Fruit fly (Drosophila melanogaster): Measurements from ENCODE around the gene Atg8a.

- TF ChIP-seq cic (GFP tag; optimal IDR thresholded peaks at IDR 0.05) (no peak), CG12768 (GFP tag; optimal IDR thresholded peaks at IDR 0.05) (no peak), Hr96 (GFP tag; optimal IDR thresholded peaks at IDR 0.05) (no peak), pad (GFP tag; optimal IDR thresholded peaks at IDR 0.05) (peak; percentile 82), toe (GFP tag; optimal IDR thresholded peaks at IDR 0.05) (no peak), CG14711 (tag; optimal IDR thresholded peaks at IDR 0.05) (peak; percentile 88), CG7101 (tag; optimal IDR thresholded peaks at IDR 0.05) (no peak), Mnt (GFP tag; optimal IDR thresholded peaks at IDR 0.05) (peak; percentile 74), kay (GFP tag; ENCODE audit: borderline replicate concordance) (peak; percentile 76), CG1620 (GFP tag; optimal IDR thresholded peaks at IDR 0.05) (no peak), cnc (optimal IDR thresholded peaks at IDR 0.05) (no peak), CG7045 (GFP tag; optimal IDR thresholded peaks at IDR 0.05) (no peak), Clk (GFP tag; optimal IDR thresholded peaks at IDR 0.05) (no peak)
Observed at dm6 chrX:10805651-10806191, 37.6 kb upstream of the Atg8a start.
